Fruit fly (Drosophila melanogaster): ENCODE results near the gene CG10301.

Gene CG10301

DNA sequence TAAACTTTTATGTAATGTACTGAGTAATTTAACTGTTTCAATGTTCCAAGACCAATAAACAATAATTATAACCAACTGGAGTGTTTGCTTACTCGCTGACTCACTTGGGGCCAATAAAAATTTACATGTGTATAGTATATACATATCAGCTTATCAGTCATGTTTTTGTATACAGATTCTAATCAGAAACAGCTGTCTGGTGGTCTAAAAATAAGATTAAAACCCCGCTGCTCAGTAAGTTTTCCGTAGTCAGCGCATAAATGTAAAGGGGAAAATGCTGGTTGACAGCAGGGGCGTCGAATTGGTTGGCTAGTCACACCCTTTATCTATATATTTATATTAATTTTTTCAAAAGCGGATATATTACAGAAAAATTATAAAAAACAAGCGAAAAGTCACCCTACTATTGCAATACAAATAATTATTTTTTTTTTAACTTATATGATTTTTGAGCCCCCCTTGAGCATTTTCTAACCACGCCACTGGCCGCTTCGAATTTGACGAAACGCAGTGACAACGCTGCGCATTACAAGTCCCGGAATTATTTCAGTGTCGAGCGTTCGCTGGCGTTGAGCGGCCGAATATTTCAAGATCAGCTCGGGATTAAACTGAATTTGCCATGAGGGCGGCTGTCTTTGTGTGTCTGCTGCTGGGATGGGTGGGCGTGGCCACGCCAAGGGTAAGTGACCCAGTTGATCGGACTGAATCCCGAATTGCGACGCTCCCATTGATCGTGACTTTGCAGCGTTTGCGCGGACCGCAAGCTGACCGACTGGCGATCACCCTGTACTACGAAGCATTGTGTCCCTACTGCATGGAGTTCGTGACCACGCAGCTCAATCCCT lies 31.4 kb upstream of the CG10301 start, which contains the start of gene GILT2 (continued):
- TF ChIP-seq Rel (GFP tag; optimal IDR thresholded peaks at IDR 0.05), result peak; percentile 3
- peak; percentile 65 for TF ChIP-seq Rel (tag; optimal IDR thresholded peaks at IDR 0.05)
- peak; percentile 81 for TF ChIP-seq br (GFP tag; optimal IDR thresholded peaks at IDR 0.05)

dm6 chr3R:23679911-23680336 lies 30.0 kb upstream of the CG10301 start, which contains the start of gene eIF3d1:
eIF3d1 (plus strand) TSS chr3R:23680039.
- peak; percentile 1 for TF ChIP-seq br (GFP tag; optimal IDR thresholded peaks at IDR 0.05)
- peak; percentile 21 for TF ChIP-seq rgr (GFP tag; optimal IDR thresholded peaks at IDR 0.05)
- TF ChIP-seq pan (optimal IDR thresholded peaks at IDR 0.05), result no peak
- no peak for TF ChIP-seq Mio (GFP tag; optimal IDR thresholded peaks at IDR 0.05)
- TF ChIP-seq Myc (optimal IDR thresholded peaks at IDR 0.05), result peak; percentile 11
- TF ChIP-seq Hnf4 (GFP tag; optimal IDR thresholded peaks at IDR 0.05), result no peak
- no peak for TF ChIP-seq CrebA (GFP tag; optimal IDR thresholded peaks at IDR 0.05; ENCODE audit: borderline replicate concordance)
- no peak for TF ChIP-seq lola (GFP tag; optimal IDR thresholded peaks at IDR 0.05)
- peak; percentile 32 for TF ChIP-seq Dif (GFP tag; optimal IDR thresholded peaks at IDR 0.05; ENCODE audit: partially characterized antibody)
- TF ChIP-seq Sp1 (GFP tag; optimal IDR thresholded peaks at IDR 0.05), result no peak
- TF ChIP-seq dl (GFP tag; optimal IDR thresholded peaks at IDR 0.05; ENCODE audit: insufficient read depth in 1 of 2, partially characterized antibody in 2 of 2), result peak in 1 of 2 experiments; percentile 1
- TF ChIP-seq Rel (GFP tag; optimal IDR thresholded peaks at IDR 0.05), result no peak
- no peak for TF ChIP-seq Rel (tag; optimal IDR thresholded peaks at IDR 0.05)
- TF ChIP-seq foxo (GFP tag; optimal IDR thresholded peaks at IDR 0.05), result no peak
- TF ChIP-seq dmrt93B (GFP tag; optimal IDR thresholded peaks at IDR 0.05), result no peak
- TF ChIP-seq tai (GFP tag; optimal IDR thresholded peaks at IDR 0.05), result no peak
- no peak for TF ChIP-seq Hr78 (GFP tag; optimal IDR thresholded peaks at IDR 0.05)
- TF ChIP-seq h (GFP tag; optimal IDR thresholded peaks at IDR 0.05), result no peak
- peak; percentile 17 for TF ChIP-seq HLH106 (tag; optimal IDR thresholded peaks at IDR 0.05)

DNA sequence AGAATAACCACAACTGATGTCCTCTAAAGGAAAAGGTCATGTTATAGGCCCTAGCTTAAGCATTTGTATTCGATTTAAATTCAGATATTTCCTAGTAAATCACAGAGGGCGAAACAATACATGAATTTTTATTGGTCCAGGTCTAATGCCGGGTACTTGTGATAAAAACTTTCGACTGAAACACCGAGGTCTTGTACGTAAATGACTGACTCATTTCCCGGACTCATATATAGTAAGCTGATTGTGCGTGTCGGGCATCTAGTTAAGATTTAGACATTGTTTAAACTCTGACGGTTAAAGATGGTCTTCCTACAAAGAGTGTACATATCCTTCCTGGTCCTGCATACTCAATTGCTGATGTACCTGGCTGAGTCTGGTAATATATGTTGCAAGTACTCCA lies 27.8 kb upstream of the CG10301 start, which contains the start of gene CG16710:
Gene CG16710, plus strand, starts transcription at position 301 of the 400 bp plus-strand sequence.
- TF ChIP-seq brk (GFP tag; optimal IDR thresholded peaks at IDR 0.05) (no peak), Jra (GFP tag; optimal IDR thresholded peaks at IDR 0.05) (no peak), CrebA (GFP tag; optimal IDR thresholded peaks at IDR 0.05; ENCODE audit: borderline replicate concordance) (no peak), GATAd (GFP tag; optimal IDR thresholded peaks at IDR 0.05) (no peak), jim (GFP tag; optimal IDR thresholded peaks at IDR 0.05) (no peak), Abd-B (GFP tag; optimal IDR thresholded peaks at IDR 0.05) (no peak), CG9705 (GFP tag; optimal IDR thresholded peaks at IDR 0.05) (no peak), usp (GFP tag; optimal IDR thresholded peaks at IDR 0.05) (no peak), Hr83 (GFP tag; optimal IDR thresholded peaks at IDR 0.05; ENCODE audit: poor library complexity, severe bottlenecking) (no peak), foxo (GFP tag; optimal IDR thresholded peaks at IDR 0.05) (no peak), pan (optimal IDR thresholded peaks at IDR 0.05) (no peak), sv (GFP tag; optimal IDR thresholded peaks at IDR 0.05) (no peak), Dif (GFP tag; optimal IDR thresholded peaks at IDR 0.05; ENCODE audit: partially characterized antibody) (no peak), ey (GFP tag; optimal IDR thresholded peaks at IDR 0.05) (no peak), br (GFP tag; optimal IDR thresholded peaks at IDR 0.05) (no peak), Vsx2 (GFP tag; optimal IDR thresholded peaks at IDR 0.05; ENCODE audit: partially characterized antibody) (no peak), h (GFP tag; optimal IDR thresholded peaks at IDR 0.05) (no peak)

DNA sequence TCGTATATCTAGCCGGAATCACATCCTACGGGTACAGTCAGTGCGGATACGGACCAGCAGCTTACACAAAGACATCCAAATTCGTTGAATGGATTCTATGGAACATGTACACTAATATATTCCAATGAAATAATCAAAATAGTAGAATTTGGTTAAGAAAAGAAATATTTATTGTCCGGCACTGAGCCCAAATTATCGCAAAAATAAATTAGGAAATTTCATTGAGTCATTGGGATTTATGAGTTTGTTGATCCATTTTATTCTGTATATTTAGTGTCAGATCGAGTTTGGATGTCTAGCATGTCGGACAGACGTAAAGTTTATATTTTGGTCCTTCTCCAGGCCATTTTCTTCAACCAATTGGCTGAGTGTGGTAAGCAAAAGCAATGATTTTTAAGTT lies 26.2 kb upstream of the CG10301 start, which contains the start of gene CG18754:
Gene CG18754, plus strand, starts transcription at position 301 of the 400 bp plus-strand sequence.
- TF ChIP-seq woc (GFP tag; optimal IDR thresholded peaks at IDR 0.05) (no peak), rgr (GFP tag; optimal IDR thresholded peaks at IDR 0.05) (no peak), br (GFP tag; optimal IDR thresholded peaks at IDR 0.05) (no peak)

DNA sequence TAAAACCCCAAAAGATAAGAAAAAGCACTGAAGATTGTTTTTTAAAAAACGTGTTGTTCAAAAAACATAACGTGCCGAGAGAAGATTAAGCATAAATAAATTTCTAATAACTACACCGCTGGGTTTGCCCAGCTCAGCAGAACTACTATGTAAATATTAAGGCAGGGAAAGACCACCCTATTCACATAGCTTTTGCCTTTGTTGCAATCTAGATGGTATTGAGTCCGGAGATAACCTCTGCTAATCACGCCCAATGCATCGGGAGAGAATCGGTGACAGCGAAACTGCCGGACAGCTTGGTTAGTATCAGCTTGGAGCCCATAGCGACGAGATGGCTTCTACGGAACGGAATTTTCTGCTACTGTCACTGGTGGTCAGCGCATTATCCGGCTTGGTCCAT lies 24.0 kb upstream of the CG10301 start, which contains the start of gene SPE:
Gene SPE, plus strand, starts transcription at position 301 of the 400 bp plus-strand sequence.
- TF ChIP-seq woc (GFP tag; optimal IDR thresholded peaks at IDR 0.05), result no peak
- no peak for TF ChIP-seq Rel (GFP tag; optimal IDR thresholded peaks at IDR 0.05)
- peak; percentile 68 for TF ChIP-seq Rel (tag; optimal IDR thresholded peaks at IDR 0.05)
